Fruit fly (Drosophila melanogaster): ENCODE results near the gene Zasp67.

Zasp67 gene

DNA sequence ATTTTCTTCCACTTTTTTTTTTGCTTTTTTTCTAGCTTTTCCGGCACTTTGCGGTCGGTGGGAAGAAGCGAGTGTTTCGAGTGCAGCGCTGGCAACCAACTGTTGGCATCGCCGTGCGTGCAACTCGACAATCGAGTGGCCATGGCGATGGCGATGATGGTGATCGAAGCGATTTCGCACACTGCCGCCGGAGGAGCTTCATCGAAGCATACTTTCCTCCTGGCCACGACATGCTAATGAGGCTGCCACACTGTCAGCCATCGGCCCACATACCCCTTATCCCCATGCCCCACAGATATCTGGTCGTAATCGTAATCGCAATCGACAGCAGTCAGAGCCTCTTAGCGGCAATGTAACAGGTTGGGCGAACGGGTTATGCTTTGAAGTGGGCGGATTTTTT, at the start of gene Zasp67:
TSS of gene Zasp67 (minus strand) at position 101 of the 400 bp plus-strand sequence.
- TF ChIP-seq noc (tag; optimal IDR thresholded peaks at IDR 0.05): no peak

DNA sequence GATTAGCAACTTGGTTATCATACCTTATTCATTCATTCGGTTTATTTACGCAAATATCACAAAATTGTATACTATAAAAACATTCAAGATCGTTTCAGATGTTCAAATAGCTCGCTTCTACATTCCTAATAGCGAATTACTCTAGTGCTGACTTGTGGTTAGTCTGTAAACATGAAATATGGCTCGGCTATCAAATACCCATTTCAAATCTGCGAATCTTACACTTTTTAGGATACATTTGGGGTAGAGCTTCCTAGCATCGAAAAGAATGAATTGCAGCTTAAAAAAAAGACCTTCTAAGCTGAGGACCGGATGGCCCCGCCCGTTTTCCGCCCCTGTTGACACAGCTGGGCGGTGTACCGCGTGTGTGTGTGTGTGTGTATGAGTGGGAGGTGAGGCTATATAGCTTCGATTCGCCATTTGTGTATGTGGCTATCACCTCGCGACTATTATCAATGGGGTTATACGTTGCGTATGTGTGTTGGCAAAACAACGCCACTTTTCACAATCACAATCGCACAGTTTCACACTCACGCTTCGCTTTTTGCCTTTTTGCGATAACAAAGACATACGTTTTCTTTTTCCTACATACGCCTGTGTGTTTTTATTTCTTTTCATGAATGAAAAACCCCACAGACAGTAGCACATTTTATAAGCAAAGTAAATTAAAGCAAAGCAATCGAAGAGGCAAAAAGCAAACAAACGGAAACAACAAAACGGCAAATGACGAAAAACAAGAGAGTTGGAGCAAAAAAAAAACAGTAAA, 49.3 kb upstream of the Zasp67 start:
- TF ChIP-seq noc (tag; optimal IDR thresholded peaks at IDR 0.05): no peak

DNA sequence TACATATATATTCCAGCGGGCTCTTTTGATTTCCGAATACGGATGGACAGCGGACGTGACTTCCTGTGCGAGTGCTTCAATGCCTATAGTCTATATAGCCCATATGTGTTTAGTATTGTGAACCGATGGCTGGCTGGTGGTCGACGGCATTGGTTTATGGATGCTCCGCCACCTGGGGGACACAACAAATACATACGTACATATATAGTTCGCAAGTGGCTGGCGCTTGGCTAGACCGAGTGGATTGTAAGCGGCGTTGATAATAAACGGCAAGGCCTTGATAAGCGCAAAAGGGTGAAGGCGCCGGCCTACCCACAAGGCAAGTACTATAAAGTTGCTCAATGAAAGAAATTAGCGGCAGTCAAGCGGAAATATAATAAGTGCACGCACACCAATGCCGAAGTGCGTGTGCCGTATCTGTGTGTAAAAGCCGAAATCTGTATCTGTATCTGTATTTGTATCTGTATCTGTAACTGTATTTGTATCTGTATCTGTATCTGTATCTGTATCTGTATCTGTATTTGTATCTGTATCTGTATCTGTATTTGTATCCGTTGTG, 48.6 kb upstream of the Zasp67 start:
- no peak for TF ChIP-seq noc (tag; optimal IDR thresholded peaks at IDR 0.05)

DNA sequence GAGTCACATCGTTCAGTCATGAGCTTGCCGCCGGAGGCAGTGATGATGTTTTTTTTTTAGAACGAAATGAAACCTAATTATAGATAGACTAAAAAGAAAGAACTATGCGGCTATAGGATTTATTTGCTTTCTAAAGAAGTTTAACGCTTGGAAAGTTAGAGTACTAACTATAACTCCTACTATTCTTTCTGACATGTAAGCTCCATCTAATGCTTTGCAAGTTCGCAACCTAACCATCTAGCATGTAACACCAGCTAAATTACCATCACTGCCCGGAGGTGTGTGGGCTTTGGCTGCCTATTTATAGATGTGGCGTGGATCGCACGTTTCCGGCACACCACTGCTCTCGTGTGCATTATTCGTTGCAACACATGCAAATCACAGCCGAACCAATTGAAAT, 44.6 kb upstream of the Zasp67 start:
- TF ChIP-seq noc (tag; optimal IDR thresholded peaks at IDR 0.05): no peak

DNA sequence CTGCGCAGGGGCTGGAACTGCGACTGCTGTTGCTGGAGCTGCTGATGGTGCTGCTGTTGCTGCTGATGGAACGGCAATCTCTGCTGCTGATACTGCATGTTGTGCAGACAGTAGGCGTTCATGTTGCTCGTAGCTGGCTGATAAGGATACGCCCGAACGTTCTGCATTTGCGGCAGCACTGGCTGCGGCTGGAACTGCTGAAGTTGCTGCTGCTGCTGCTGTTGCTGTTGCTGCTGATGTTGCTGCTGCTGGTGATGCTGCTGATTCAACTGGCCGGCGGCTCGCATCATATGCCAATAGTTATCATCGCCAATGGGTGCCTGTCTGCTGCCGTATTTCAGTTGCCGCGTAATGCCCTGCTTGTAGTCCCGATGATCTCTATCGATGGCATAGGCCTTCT, 43.2 kb upstream of the Zasp67 start:
- no peak for TF ChIP-seq noc (tag; optimal IDR thresholded peaks at IDR 0.05)

DNA sequence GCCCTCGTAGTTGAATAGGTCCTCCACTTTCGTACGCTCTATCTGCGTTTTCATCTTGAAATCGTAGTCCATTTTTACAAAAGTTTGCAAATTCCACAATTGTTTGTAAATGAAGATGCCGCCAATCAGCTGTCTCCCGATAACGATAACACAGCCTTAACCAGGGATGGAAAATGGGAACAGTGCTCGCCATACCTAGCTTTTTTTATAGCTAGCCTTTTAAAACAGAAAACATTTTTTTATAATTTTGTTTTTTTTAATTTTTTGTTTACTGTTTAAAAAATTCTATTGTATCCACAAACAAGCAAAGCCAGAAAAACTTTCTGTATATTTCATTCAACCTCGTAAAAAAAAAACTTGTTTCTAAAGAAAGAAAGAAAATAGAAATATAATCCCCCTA, 41.0 kb upstream of the Zasp67 start, which contains the start of gene Cdk8:
TSS of gene Cdk8 (minus strand) at position 137 of the 400 bp plus-strand sequence.
- TF ChIP-seq noc (tag; optimal IDR thresholded peaks at IDR 0.05): no peak

DNA sequence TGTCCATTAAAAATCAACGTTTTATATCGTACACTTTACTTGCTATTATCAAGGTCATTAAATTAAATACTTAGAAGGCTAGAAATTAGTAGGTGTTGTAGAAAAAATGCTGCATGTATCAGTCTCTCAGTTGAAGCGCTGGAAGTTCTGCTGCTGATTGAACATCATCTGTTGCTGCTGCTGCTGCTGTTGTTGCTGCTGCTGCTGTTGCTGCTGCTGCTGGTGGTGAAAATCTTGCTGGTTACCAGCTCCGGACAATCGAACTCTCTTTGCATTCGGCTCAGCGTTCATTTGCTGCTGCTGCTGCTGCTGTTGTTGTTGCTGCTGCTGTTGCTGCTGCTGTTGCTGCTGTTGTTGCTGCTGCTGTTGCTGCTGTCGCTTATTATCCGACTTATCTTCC, 39.6 kb upstream of the Zasp67 start:
- no peak for TF ChIP-seq noc (tag; optimal IDR thresholded peaks at IDR 0.05)

DNA sequence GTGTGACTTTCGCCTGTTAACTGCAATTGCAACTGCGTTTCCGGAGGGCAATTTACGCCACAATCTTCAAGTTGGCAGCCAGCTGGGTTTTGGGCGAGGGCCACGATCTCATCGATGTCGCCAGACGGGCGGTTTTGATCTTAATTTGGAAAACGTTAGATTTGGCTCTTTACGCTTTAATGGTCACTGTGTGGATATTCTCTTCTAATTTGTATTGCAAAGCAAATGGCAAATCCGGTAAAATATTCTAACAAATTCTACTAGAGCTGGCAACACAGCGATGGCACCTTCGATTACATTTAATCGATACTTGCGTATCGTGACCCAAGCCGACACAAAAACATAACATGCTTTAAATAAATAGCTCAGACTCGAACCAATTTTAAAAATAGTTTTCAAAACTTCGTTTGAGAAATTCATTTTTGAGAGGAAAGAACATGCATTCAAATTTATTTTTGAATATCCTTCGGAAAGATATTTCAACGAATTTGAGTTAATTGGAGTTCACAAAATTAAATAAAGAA, 39.1 kb upstream of the Zasp67 start, which contains the start of gene I-2:
TSS of gene I-2 (minus strand) at position 282 of the 524 bp plus-strand sequence.
- no peak for TF ChIP-seq noc (tag; optimal IDR thresholded peaks at IDR 0.05)

DNA sequence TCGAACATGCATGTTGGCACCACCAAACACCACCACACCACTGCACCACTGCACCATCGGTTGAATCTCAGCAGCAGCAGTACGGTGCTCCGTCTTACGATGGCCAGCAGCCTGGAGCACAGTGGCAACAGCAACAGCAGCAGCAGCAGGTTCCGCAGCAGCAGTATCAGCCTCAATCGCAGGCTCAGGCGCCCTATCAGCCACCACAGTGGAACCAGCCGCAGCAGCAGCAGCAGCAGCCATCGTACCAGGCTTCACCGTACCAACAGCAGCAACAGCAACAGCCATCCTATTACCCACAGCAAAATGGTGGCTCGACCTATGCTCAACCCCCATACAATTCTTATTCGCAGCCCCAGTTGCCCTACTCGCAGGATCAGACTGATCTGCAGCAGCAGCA, 34.6 kb upstream of the Zasp67 start:
- TF ChIP-seq noc (tag; optimal IDR thresholded peaks at IDR 0.05): no peak

DNA sequence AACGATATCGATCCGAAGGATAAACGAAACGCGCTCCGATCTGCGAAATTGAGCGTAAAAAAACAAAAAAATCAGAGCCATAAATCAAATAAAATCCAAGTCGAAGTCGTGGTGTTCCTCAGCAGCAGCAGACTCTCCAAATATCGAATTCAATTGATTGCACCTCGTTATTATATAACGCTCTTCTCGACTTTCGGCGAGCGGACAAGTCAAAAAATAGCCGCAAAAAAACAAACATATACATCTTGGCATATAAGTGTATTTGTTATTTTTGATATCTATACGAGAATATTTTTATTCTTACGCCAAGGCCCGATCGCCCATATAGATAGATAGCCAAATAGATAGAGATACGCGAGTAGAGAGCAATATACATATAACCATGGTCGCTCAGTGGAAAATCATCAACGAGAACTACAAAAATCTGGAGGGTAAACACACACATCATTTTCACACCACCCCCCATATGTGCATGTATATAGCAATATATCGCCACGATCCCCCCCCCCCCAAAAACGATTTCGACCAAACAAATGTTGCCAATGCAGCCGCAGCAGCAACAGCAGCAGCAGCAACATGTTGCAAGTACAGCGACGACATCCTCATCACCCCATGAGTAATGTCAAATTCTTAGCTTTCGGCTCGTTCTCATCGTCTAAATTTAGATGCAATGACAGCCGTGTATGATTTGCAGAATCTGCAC, 32.3 kb upstream of the Zasp67 start:
- TF ChIP-seq noc (tag; optimal IDR thresholded peaks at IDR 0.05): no peak

DNA sequence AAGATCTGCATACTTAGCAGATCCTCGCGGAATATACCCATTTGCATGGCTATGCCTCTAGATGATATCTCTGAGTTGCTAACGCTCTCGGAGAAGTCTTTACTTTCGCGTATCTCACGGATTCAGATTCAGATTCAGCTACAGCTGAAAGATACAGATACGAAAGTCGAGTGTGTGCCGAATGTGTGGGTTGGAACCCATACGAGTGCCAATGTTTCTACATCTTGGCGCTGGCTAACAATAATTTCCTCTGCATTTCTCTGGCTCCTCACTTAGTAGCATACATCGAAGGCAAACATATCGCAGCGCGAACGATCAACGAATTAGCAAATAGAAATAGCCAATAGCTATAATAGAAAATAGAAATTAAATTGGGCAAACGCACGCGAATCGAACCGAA, 31.7 kb upstream of the Zasp67 start:
- no peak for TF ChIP-seq noc (tag; optimal IDR thresholded peaks at IDR 0.05)

DNA sequence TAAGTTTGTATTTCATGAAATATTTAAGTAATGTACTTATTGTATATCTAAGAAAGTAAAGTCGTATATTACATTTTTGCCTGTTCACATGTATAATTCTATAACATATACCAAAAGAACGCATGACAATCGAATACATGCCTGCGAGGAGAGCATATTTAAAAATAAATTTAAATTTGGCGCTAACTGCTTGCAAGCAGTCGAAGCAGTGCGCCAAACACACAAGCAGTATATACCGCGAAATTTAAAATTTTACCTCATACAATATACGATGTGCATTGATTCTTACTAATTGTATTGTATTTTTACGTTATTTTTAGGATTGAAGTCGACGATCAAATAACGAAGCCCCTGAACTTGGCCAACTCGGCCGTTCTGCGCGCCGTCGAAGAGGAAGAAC, 26.7 kb upstream of the Zasp67 start:
- TF ChIP-seq noc (tag; optimal IDR thresholded peaks at IDR 0.05): no peak

DNA sequence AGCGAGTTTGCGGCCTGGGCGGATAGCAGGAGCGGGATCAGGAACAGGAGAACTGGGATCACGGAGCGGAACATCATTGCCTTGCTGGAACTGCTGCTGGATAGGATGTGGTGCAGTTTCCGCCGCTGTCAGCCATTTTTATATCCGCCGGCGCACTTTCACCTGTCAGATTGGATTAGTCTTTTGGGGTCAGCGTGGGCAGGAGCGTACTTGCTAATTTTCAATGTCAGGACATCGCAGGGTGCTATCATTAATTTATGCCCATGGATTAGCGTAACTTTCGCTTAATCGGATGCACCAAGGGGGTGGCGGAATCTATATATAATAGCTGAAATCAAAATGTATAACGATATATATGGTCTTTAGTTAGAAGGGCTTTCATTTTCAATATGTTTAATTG, 26.3 kb upstream of the Zasp67 start, which contains the start of gene Ilp5:
TSS of gene Ilp5 (minus strand) at position 101 of the 400 bp plus-strand sequence.
- no peak for TF ChIP-seq noc (tag; optimal IDR thresholded peaks at IDR 0.05)

DNA sequence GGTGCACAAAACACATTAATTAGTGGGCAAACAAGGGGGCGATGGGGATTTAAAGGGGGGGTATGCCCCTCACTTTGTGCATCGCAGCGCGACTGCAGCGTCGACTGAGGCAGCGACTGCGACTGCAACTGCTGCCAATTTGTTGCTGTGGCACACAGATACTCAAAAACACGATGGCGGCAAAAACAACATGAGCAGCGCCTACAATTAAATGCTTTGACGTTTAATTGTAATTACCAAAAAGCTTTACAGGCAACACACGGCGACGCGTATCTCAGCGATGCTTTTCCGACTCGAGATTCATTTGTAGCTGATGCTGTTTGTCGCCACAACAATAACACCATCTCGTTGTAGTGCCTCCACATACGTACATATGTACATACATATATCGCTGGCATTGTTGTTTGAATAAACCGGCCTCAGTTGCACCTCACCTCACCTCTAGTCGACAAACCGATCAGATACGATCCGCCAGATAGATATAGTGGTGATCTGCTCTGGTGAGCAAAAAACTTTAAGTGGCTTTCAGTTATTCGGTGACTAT, 23.7 kb upstream of the Zasp67 start:
- TF ChIP-seq noc (tag; optimal IDR thresholded peaks at IDR 0.05): no peak

DNA sequence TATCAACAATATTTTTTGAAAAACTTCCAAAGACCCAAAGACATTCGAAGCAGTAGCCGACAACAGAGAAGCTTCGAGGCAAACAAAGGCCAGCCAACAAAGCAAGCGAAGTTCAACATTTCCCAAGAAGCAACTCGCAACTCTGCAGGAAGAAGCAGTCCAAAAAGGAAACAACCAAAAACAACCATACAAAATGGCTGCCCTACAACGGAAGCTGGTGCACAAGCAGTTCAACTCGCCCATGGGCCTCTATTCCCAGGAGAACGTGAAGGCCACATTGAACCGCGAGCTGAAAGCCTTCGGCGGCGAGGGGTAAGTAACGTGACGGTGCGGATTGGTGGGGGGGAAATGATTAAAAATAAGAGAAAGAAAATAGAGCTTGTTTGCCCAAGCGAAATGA, 22.8 kb upstream of the Zasp67 start:
- TF ChIP-seq noc (tag; optimal IDR thresholded peaks at IDR 0.05): no peak

DNA sequence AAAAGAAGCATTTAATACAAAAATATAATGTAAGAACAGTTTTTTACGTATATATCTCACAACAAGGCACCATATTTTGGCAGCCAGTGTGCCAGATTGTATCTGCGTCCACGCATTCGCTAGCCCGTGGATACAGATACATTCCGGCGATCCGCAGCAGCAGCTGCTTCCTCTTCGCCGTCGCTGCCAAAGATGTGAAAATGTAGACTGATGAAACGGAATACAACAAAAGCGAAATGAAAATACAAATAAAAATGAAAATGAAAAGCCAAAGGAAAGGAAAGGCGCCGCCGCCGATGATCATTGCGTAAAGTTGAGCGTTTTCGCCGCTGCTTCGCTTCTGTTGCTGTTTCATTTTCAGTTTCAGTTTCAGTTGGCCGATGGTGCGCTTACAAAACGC, 18.2 kb upstream of the Zasp67 start:
- no peak for TF ChIP-seq noc (tag; optimal IDR thresholded peaks at IDR 0.05)

Data from whole organism, larva.